Fruit fly (Drosophila melanogaster) whole organism, wandering third instar larva: ENCODE measurements around the gene dpr16.

ENCODE experiments used
- CG32264 ChIP-seq: fragments of 200-800 bp; sonication (Bioruptor generic); optimal IDR thresholded peaks from 2 replicates; lab custom pipeline; 2016; ENCODE audit warnings: missing biosample characterization, missing genetic modification characterization
- CG9705 ChIP-seq: fragments of 200-800 bp; sonication (Bioruptor generic); optimal IDR thresholded peaks from 2 replicates; lab custom pipeline; 2018; ENCODE audit warnings: missing biosample characterization, mild to moderate bottlenecking, missing genetic modification characterization
- CrebA ChIP-seq: fragments of 200-800 bp; sonication (Bioruptor generic); optimal IDR thresholded peaks from 2 replicates; lab custom pipeline; 2016; ENCODE audit warnings: missing biosample characterization, mild to moderate bottlenecking, missing genetic modification characterization, borderline replicate concordance
- Dfd ChIP-seq: fragments of >200 bp; optimal IDR thresholded peaks from 2 replicates; lab custom pipeline; 2017; ENCODE audit warnings: missing biosample characterization, missing genetic modification characterization
- GATAd ChIP-seq: sonication (Bioruptor generic); optimal IDR thresholded peaks from 2 replicates; lab custom pipeline; 2016; ENCODE audit warnings: missing biosample characterization, missing genetic modification characterization
- HLH106 ChIP-seq: fragments of 200-800 bp; optimal IDR thresholded peaks from 3 replicates; lab custom pipeline; 2019; ENCODE audit warnings: missing biosample characterization, mild to moderate bottlenecking, missing genetic modification characterization, moderate library complexity
- Hnf4 ChIP-seq: fragments of 200-800 bp; sonication (Bioruptor generic); optimal IDR thresholded peaks from 2 replicates; lab custom pipeline; 2016; ENCODE audit warnings: missing biosample characterization, mild to moderate bottlenecking, missing genetic modification characterization
- Hr78 ChIP-seq: fragments of >200 bp; optimal IDR thresholded peaks from 2 replicates; lab custom pipeline; 2017; ENCODE audit warnings: missing biosample characterization, missing genetic modification characterization
- Hr83 ChIP-seq: fragments of 200-300 bp; sonication (Bioruptor generic); optimal IDR thresholded peaks from 2 replicates; lab custom pipeline; 2016; ENCODE audit warnings: missing biosample characterization, mild to moderate bottlenecking, missing genetic modification characterization, moderate library complexity; ENCODE audit not compliant: poor library complexity, severe bottlenecking
- Jra ChIP-seq: sonication (Bioruptor generic); optimal IDR thresholded peaks from 2 replicates; lab custom pipeline; 2016; ENCODE audit warnings: missing biosample characterization, missing genetic modification characterization
- Mio ChIP-seq: sonication (Bioruptor generic); optimal IDR thresholded peaks from 2 replicates; lab custom pipeline; 2016; ENCODE audit warnings: missing biosample characterization, missing genetic modification characterization
- Myc ChIP-seq: fragments of >200 bp; optimal IDR thresholded peaks from 2 replicates; lab custom pipeline; 2017
- N ChIP-seq: fragments of >200 bp; optimal IDR thresholded peaks from 2 replicates; lab custom pipeline; 2018; ENCODE audit warnings: missing biosample characterization, missing external identifiers, missing genetic modification characterization
- OdsH ChIP-seq: fragments of 200-800 bp; sonication (Bioruptor generic); optimal IDR thresholded peaks from 2 replicates; lab custom pipeline; 2016; ENCODE audit warnings: missing biosample characterization, mild to moderate bottlenecking, missing genetic modification characterization
- Rel ChIP-seq, 2 experiments: fragments of 200-800 bp; sonication (Bioruptor generic) in 1 of 2; optimal IDR thresholded peaks; 2 replicates in 1 of 2; 3 replicates in 1 of 2; lab custom pipeline; 2016 to 2019; ENCODE audit warnings: mild to moderate bottlenecking in 2 of 2, missing biosample characterization in 2 of 2, missing genetic modification characterization in 2 of 2, moderate library complexity in 1 of 2
- Vsx2 ChIP-seq: fragments of 200-300, 225-300 bp; sonication (Bioruptor generic); optimal IDR thresholded peaks from 2 replicates; lab custom pipeline; 2018; ENCODE audit warnings: missing biosample characterization, missing genetic modification characterization; ENCODE audit not compliant: partially characterized antibody
- br ChIP-seq: fragments of 200-800 bp; sonication (Bioruptor generic); optimal IDR thresholded peaks from 2 replicates; lab custom pipeline; 2016; ENCODE audit warnings: missing biosample characterization, missing genetic modification characterization
- brk ChIP-seq: fragments of 200-800 bp; sonication (Bioruptor generic); optimal IDR thresholded peaks from 2 replicates; lab custom pipeline; 2016; ENCODE audit warnings: missing biosample characterization, mild to moderate bottlenecking, missing genetic modification characterization
- dl ChIP-seq, 2 experiments: fragments of 175-275, 200-275 bp in 1 of 2; fragments of 200-275 bp in 1 of 2; sonication (Bioruptor generic); optimal IDR thresholded peaks; lab custom pipeline; 2018; ENCODE audit warnings: mild to moderate bottlenecking in 2 of 2, missing biosample characterization in 2 of 2, missing genetic modification characterization in 2 of 2, moderate library complexity in 2 of 2; ENCODE audit not compliant: partially characterized antibody in 2 of 2, insufficient read depth in 1 of 2
- dmrt93B ChIP-seq: fragments of 200-800 bp; sonication (Bioruptor generic); optimal IDR thresholded peaks from 2 replicates; lab custom pipeline; 2018; ENCODE audit warnings: missing biosample characterization, mild to moderate bottlenecking, missing genetic modification characterization
- dsf ChIP-seq: sonication (Bioruptor generic); optimal IDR thresholded peaks from 2 replicates; lab custom pipeline; 2016; ENCODE audit warnings: missing biosample characterization, missing genetic modification characterization, borderline replicate concordance
- ey ChIP-seq: fragments of 200-800 bp; sonication (Bioruptor generic); optimal IDR thresholded peaks from 2 replicates; lab custom pipeline; 2016; ENCODE audit warnings: missing biosample characterization, missing genetic modification characterization
- foxo ChIP-seq, 2 experiments: fragments of 200-800 bp; sonication (Bioruptor generic); optimal IDR thresholded peaks; 2 replicates in 1 of 2; 3 replicates in 1 of 2; lab custom pipeline; 2016 to 2017; ENCODE audit warnings: missing biosample characterization in 2 of 2, missing genetic modification characterization in 2 of 2
- fru ChIP-seq: fragments of 200-800 bp; sonication (Bioruptor generic); optimal IDR thresholded peaks from 3 replicates; lab custom pipeline; 2016; ENCODE audit warnings: missing biosample characterization, mild to moderate bottlenecking, missing genetic modification characterization
- h ChIP-seq: fragments of 200-800 bp; sonication (Bioruptor generic); optimal IDR thresholded peaks from 3 replicates; lab custom pipeline; 2016; ENCODE audit warnings: missing biosample characterization, mild to moderate bottlenecking, missing genetic modification characterization
- jim ChIP-seq: fragments of 175-275, 200-325 bp; sonication (Bioruptor generic); optimal IDR thresholded peaks from 2 replicates; lab custom pipeline; 2016; ENCODE audit warnings: missing biosample characterization, mild to moderate bottlenecking, missing genetic modification characterization
- lola ChIP-seq: fragments of >200 bp; optimal IDR thresholded peaks from 2 replicates; lab custom pipeline; 2017; ENCODE audit warnings: missing biosample characterization, missing genetic modification characterization
- pan ChIP-seq: fragments of >200 bp; optimal IDR thresholded peaks from 2 replicates; lab custom pipeline; 2017
- psq ChIP-seq: fragments of 200-800 bp; sonication (Bioruptor generic); optimal IDR thresholded peaks from 3 replicates; lab custom pipeline; 2017; ENCODE audit warnings: missing biosample characterization, mild to moderate bottlenecking, missing genetic modification characterization, moderate library complexity
- rgr ChIP-seq: fragments of 200-800 bp; sonication (Bioruptor generic); optimal IDR thresholded peaks from 3 replicates; lab custom pipeline; 2016; ENCODE audit warnings: missing biosample characterization, mild to moderate bottlenecking, missing genetic modification characterization
- sage ChIP-seq: fragments of 200-800 bp; sonication (Bioruptor generic); optimal IDR thresholded peaks from 2 replicates; lab custom pipeline; 2016; ENCODE audit warnings: missing biosample characterization, mild to moderate bottlenecking, missing genetic modification characterization
- tai ChIP-seq: sonication (Bioruptor generic); optimal IDR thresholded peaks from 2 replicates; lab custom pipeline; 2016; ENCODE audit warnings: missing biosample characterization, missing genetic modification characterization
- usp ChIP-seq: fragments of >200 bp; optimal IDR thresholded peaks from 2 replicates; lab custom pipeline; 2017; ENCODE audit warnings: missing biosample characterization, missing genetic modification characterization

dpr16 gene

dm6 chr3R:5112814-5113486 is 37.8 kb upstream of the dpr16 start (continued):
- peak; percentile 67 for TF ChIP-seq dmrt93B (GFP tag; lab: Kevin White, UChicago)

- no peak for TF ChIP-seq HLH106 (tag; lab: Kevin White, UChicago)
- no peak for TF ChIP-seq CG9705 (GFP tag; lab: Kevin White, UChicago)
- TF ChIP-seq Myc (lab: Kevin White, UChicago) = no peak
- TF ChIP-seq CrebA (GFP tag; lab: Kevin White, UChicago) = no peak
- TF ChIP-seq dsf (GFP tag; lab: Kevin White, UChicago) = no peak
- no peak for TF ChIP-seq Jra
- no peak for TF ChIP-seq rgr (GFP tag; lab: Kevin White, UChicago)
Measured at dm6 chr3R:5114147-5114546, 36.6 kb upstream of the dpr16 start.

- no peak for TF ChIP-seq Mio (GFP tag; lab: Kevin White, UChicago)
- TF ChIP-seq N (GFP tag; lab: Kevin White, UChicago) = no peak
- no peak for TF ChIP-seq lola
- no peak for TF ChIP-seq tai (GFP tag; lab: Kevin White, UChicago)
- TF ChIP-seq brk (GFP tag; lab: Kevin White, UChicago) = no peak
- TF ChIP-seq Dfd = no peak
- TF ChIP-seq dmrt93B (GFP tag; lab: Kevin White, UChicago) = no peak
- TF ChIP-seq ey (GFP tag; lab: Kevin White, UChicago) = no peak
- TF ChIP-seq dl (GFP tag; optimal IDR thresholded peaks at IDR 0.05; lab: Kevin White, UChicago; ENCODE audit: insufficient read depth in 1 of 2, partially characterized antibody in 2 of 2) = no peak
- TF ChIP-seq br (GFP tag; lab: Kevin White, UChicago) = no peak
- no peak for TF ChIP-seq pan (lab: Kevin White, UChicago)
- no peak for TF ChIP-seq Rel (GFP tag; optimal IDR thresholded peaks at IDR 0.05; lab: Kevin White, UChicago)
- no peak for TF ChIP-seq Rel (tag; optimal IDR thresholded peaks at IDR 0.05; lab: Kevin White, UChicago)
- no peak for TF ChIP-seq jim (GFP tag; lab: Kevin White, UChicago)
- TF ChIP-seq rgr (GFP tag; lab: Kevin White, UChicago) = no peak
- no peak for TF ChIP-seq usp (GFP tag; lab: Kevin White, UChicago)
- TF ChIP-seq foxo (GFP tag; optimal IDR thresholded peaks at IDR 0.05; lab: Kevin White, UChicago) = no peak
- TF ChIP-seq Hnf4 (GFP tag; lab: Kevin White, UChicago) = no peak
Measured at dm6 chr3R:5115448-5115847, 35.3 kb upstream of the dpr16 start.

dm6 chr3R:5116425-5116824 is 34.3 kb upstream of the dpr16 start:
- TF ChIP-seq sage (GFP tag; lab: Kevin White, UChicago) (no peak), Mio (GFP tag; lab: Kevin White, UChicago) (no peak), ey (GFP tag; lab: Kevin White, UChicago) (no peak), fru (GFP tag; lab: Kevin White, UChicago) (no peak)

- TF ChIP-seq ey (GFP tag; lab: Kevin White, UChicago) (peak; percentile 2), rgr (GFP tag; lab: Kevin White, UChicago) (peak; percentile 37), fru (GFP tag; lab: Kevin White, UChicago) (peak; percentile 22), sage (GFP tag; lab: Kevin White, UChicago) (no peak), OdsH (GFP tag; lab: Kevin White, UChicago) (peak; percentile 1), foxo (GFP tag; optimal IDR thresholded peaks at IDR 0.05; lab: Kevin White, UChicago) (peak in 1 of 2 experiments; percentile 37), h (peak; percentile 35), tai (GFP tag; lab: Kevin White, UChicago) (no peak)
Measured at dm6 chr3R:5118185-5118584, 32.5 kb upstream of the dpr16 start.

dm6 chr3R:5120461-5121214 is 30.1 kb upstream of the dpr16 start:
- TF ChIP-seq sage (GFP tag; lab: Kevin White, UChicago) (no peak), ey (GFP tag; lab: Kevin White, UChicago) (peak; percentile 36), rgr (GFP tag; lab: Kevin White, UChicago) (peak; percentile 4), CG32264 (GFP tag; lab: Kevin White, UChicago) (no peak), lola (no peak), HLH106 (tag; lab: Kevin White, UChicago) (peak; percentile 23), h (peak; percentile 49), Mio (GFP tag; lab: Kevin White, UChicago) (no peak), Hr78 (GFP tag; lab: Kevin White, UChicago) (no peak), Dfd (no peak), psq (GFP tag; lab: Kevin White, UChicago) (no peak), Hnf4 (GFP tag; lab: Kevin White, UChicago) (peak; percentile 5), Hr83 (no peak), OdsH (GFP tag; lab: Kevin White, UChicago) (no peak), CG9705 (GFP tag; lab: Kevin White, UChicago) (no peak), CrebA (GFP tag; lab: Kevin White, UChicago) (no peak), tai (GFP tag; lab: Kevin White, UChicago) (no peak), pan (lab: Kevin White, UChicago) (no peak), br (GFP tag; lab: Kevin White, UChicago) (peak; percentile 16), usp (GFP tag; lab: Kevin White, UChicago) (no peak), Rel (GFP tag; optimal IDR thresholded peaks at IDR 0.05; lab: Kevin White, UChicago) (no peak), Rel (tag; optimal IDR thresholded peaks at IDR 0.05; lab: Kevin White, UChicago) (no peak), Vsx2 (no peak), GATAd (GFP tag; lab: Kevin White, UChicago) (no peak)
